Worm (Caenorhabditis elegans): ENCODE results near the gene nhr-173.

Gene nhr-173

ce11 chrX:6693331-6693730 lies 38.0 kb downstream of the nhr-173 start, which contains the start of gene F38B6.3:
F38B6.3 (plus strand) TSS chrX:6693631.
- no peak for TF ChIP-seq fkh-4 (tag; optimal IDR thresholded peaks at IDR 0.05; ENCODE audit: borderline replicate concordance)
- no peak for TF ChIP-seq nhr-90 (tag; optimal IDR thresholded peaks at IDR 0.05; ENCODE audit: poor library complexity)

ce11 chrX:6698267-6698666 lies 42.9 kb downstream of the nhr-173 start, which contains the start of the genes F38B6.7 and F38B6.2:
F38B6.7 (minus strand) TSS chrX:6698367.
F38B6.2 (plus strand) TSS chrX:6698533.
- no peak for TF ChIP-seq nhr-84 (tag; optimal IDR thresholded peaks at IDR 0.05)
- TF ChIP-seq tlp-1 (tag; optimal IDR thresholded peaks at IDR 0.05), result no peak
- no peak for TF ChIP-seq zag-1 (tag; optimal IDR thresholded peaks at IDR 0.05)
- TF ChIP-seq blmp-1 (tag; optimal IDR thresholded peaks at IDR 0.05), result no peak
- TF ChIP-seq nhr-20 (tag; optimal IDR thresholded peaks at IDR 0.05), result no peak

- TF ChIP-seq unc-86 (tag; optimal IDR thresholded peaks at IDR 0.05), result no peak
- no peak for TF ChIP-seq nhr-90 (tag; optimal IDR thresholded peaks at IDR 0.05; ENCODE audit: poor library complexity)
- 0 out of 2 replicates have a peak, but pooled peaks have one; percentile 15 for TF ChIP-seq mab-9 (GFP tag; IDR thresholded peaks at IDR 0.05)
- TF ChIP-seq Y116A8C.19 (tag; optimal IDR thresholded peaks at IDR 0.05; ENCODE audit: borderline replicate concordance), result no peak
- TF ChIP-seq lin-14 (GFP tag; optimal IDR thresholded peaks at IDR 0.05), result peak; percentile 39
- TF ChIP-seq ceh-88 (GFP tag; IDR thresholded peaks at IDR 0.05), result no peak
- no peak for TF ChIP-seq hlh-17 (GFP tag; optimal IDR thresholded peaks at IDR 0.05; ENCODE audit: borderline replicate concordance)
- TF ChIP-seq ceh-82 (tag; optimal IDR thresholded peaks at IDR 0.05), result peak in 1 of 3 experiments; percentile 1
- TF ChIP-seq ceh-63 (GFP tag; optimal IDR thresholded peaks at IDR 0.05), result peak; percentile 35
These were observed 46.9 kb downstream of the nhr-173 start, which contains the start of gene acr-2 for ce11 chrX:6702249-6702648. acr-2 (plus strand) TSS chrX:6702549.

- no peak for TF ChIP-seq lin-35 (GFP tag; optimal IDR thresholded peaks at IDR 0.05)
- peak; percentile 58 for TF ChIP-seq lin-14 (GFP tag; optimal IDR thresholded peaks at IDR 0.05)
- TF ChIP-seq dpl-1 (GFP tag; optimal IDR thresholded peaks at IDR 0.05), result no peak
- peak; percentile 93 for TF ChIP-seq fkh-10 (GFP tag; optimal IDR thresholded peaks at IDR 0.05)
These were observed 49.8 kb downstream of the nhr-173 start for ce11 chrX:6705156-6705555.

- TF ChIP-seq tbx-2 (tag; optimal IDR thresholded peaks at IDR 0.05) (no peak), hlh-17 (GFP tag; optimal IDR thresholded peaks at IDR 0.05; ENCODE audit: borderline replicate concordance) (no peak), nhr-76 (tag; optimal IDR thresholded peaks at IDR 0.05) (no peak), lin-39 (tag; optimal IDR thresholded peaks at IDR 0.05) (no peak), blmp-1 (tag; optimal IDR thresholded peaks at IDR 0.05) (no peak), pax-3 (tag; optimal IDR thresholded peaks at IDR 0.05) (no peak), fkh-8 (tag; optimal IDR thresholded peaks at IDR 0.05) (no peak), irx-1 (tag; optimal IDR thresholded peaks at IDR 0.05) (no peak), unc-86 (tag; optimal IDR thresholded peaks at IDR 0.05) (no peak), fos-1 (tag; optimal IDR thresholded peaks at IDR 0.05) (no peak), alr-1 (tag; optimal IDR thresholded peaks at IDR 0.05; ENCODE audit: borderline replicate concordance) (no peak), swsn-7 (tag; optimal IDR thresholded peaks at IDR 0.05) (no peak), aly-2 (tag; optimal IDR thresholded peaks at IDR 0.05) (no peak), ceh-63 (GFP tag; optimal IDR thresholded peaks at IDR 0.05) (no peak), lir-3 (tag; optimal IDR thresholded peaks at IDR 0.05; ENCODE audit: poor library complexity) (no peak)
These were observed 53.9 kb downstream of the nhr-173 start, which contains the start of gene acr-3 for ce11 chrX:6709238-6709637. acr-3 (plus strand) TSS chrX:6709538.
